Fruit fly (Drosophila melanogaster): ENCODE measurements around the gene CG15386.

CG15386 gene

DNA sequence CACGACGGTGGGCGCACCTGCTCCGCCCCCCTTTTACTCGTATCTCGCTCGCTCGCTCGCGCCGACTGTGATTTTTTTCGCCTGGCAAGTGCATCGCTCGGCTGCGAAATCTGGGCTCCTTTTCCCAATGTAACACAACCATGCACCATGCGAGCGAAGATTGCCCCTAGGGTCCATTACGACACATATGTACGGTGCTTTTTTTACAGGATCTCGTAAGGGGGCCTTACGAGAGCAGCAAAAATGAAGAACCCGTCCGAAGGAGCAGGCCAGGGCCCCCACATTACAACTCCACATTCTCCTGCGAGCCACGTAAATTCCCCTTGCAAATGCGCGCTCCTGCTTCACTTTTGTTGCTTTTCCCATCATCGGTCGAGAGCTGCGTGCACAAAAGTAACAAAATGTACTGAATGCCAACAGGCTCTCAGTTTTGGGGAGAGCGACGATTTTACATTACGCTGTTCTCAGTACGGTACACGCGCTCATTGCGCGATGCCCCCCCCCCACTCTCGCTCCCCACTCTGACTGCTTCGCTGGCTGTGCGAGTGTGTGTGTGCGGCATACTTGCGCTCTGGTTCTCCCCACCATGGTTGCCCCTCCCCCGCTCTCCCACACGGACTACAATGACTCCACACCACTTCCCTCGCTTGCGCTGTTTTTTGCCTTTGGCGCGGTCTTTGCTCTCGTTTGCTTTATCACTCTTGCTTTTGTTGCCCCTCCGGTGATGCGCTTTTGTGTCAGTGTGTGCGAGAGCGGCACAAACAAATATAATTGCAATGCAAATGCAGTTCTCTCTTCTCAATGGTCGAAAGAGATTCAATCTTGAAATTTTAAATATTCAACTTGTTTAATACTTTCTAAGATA lies 14.0 kb downstream of the CG15386 start (continued):
- TF ChIP-seq sc (optimal IDR thresholded peaks at IDR 0.05) (no peak), sc (GFP tag; optimal IDR thresholded peaks at IDR 0.05) (no peak), ranshi (GFP tag; IDR thresholded peaks at IDR 0.05) (peak; percentile 27; the same call in 1 of the 2 replicates), CG10267 (tag; optimal IDR thresholded peaks at IDR 0.05) (no peak), chif (GFP tag; optimal IDR thresholded peaks at IDR 0.05) (no peak), Med (GFP tag) (peak; percentile 21), Opbp (GFP tag; IDR thresholded peaks at IDR 0.05; ENCODE audit: partially characterized antibody) (peak; percentile 64), H2.0 (GFP tag; IDR thresholded peaks at IDR 0.05) (no peak), CG9817 (tag; optimal IDR thresholded peaks at IDR 0.05) (no peak), CG15601 (tag; optimal IDR thresholded peaks at IDR 0.05) (peak; percentile 20), CG9797 (GFP tag; optimal IDR thresholded peaks at IDR 0.05) (no peak), jing (GFP tag; optimal IDR thresholded peaks at IDR 0.05) (no peak), CG12391 (tag; optimal IDR thresholded peaks at IDR 0.05) (no peak), BEAF-32 (GFP tag; optimal IDR thresholded peaks at IDR 0.05) (no peak), CG2889 (GFP tag; IDR thresholded peaks at IDR 0.05) (no peak), CG12104 (GFP tag; optimal IDR thresholded peaks at IDR 0.05) (no peak), CG31388 (GFP tag; optimal IDR thresholded peaks at IDR 0.05) (no peak), CG4820 (GFP tag; optimal IDR thresholded peaks at IDR 0.05) (no peak), ind (GFP tag; optimal IDR thresholded peaks at IDR 0.05) (no peak), CG14710 (tag; optimal IDR thresholded peaks at IDR 0.05) (no peak), kni (GFP tag; optimal IDR thresholded peaks at IDR 0.05) (peak; percentile 84), maf-S (GFP tag; optimal IDR thresholded peaks at IDR 0.05) (no peak), da (GFP tag; optimal IDR thresholded peaks at IDR 0.05) (no peak)

DNA sequence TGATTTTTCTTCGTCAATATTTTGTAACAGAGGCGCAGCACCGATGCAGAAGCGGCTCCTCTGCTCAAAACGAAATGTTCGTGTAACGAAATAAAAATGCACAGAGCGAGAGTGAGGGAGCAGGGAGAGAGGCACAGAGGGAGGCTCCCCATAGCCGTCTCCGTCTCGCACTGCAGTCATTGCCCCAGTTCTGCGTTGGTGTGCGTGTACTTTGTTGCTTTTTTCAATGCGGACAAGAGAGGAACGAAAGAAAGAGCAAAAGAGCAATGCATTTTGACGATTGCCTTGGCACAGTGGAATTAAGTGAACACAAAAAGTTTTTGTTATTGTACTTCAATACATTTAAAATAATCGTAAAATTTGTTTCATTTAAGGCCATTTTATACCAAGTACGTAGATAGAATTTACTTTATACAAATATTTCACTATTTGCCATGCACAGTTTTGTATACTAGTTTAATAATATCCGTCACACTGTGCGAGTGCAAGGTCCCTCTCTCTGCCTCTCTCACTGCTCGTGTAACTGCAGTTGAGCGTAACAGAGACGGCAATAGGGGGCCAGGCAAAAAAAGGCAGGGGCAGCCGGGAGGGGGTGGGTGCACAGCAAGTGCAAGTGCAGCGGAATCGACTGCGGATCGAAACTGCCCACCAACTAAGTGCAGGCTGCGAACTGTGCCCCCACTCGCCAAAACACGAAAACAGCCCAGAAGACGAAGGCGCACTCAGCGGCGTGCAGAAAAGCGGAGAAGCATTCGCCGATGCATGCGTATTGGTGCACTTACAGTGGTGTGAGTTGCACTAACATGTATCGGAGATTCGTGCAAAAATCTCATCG lies 14.8 kb downstream of the CG15386 start:
- peak; percentile 98 for TF ChIP-seq CG10431 (GFP tag; optimal IDR thresholded peaks at IDR 0.05)
- TF ChIP-seq CG17568 (GFP tag; optimal IDR thresholded peaks at IDR 0.05), result peak; percentile 97
- TF ChIP-seq D (optimal IDR thresholded peaks at IDR 0.05), result no peak
- TF ChIP-seq D (GFP tag; optimal IDR thresholded peaks at IDR 0.05), result peak; percentile 100
- peak; percentile 92 for TF ChIP-seq scrt (GFP tag; optimal IDR thresholded peaks at IDR 0.05)
- TF ChIP-seq CG2129 (GFP tag; IDR thresholded peaks at IDR 0.05; ENCODE audit: partially characterized antibody), result 0 out of 2 replicates have a peak, but pooled peaks have one; percentile 33
- peak; percentile 97 for TF ChIP-seq grau (tag; optimal IDR thresholded peaks at IDR 0.05)
- peak; percentile 87 for TF ChIP-seq z (GFP tag; IDR thresholded peaks at IDR 0.05)
- peak; percentile 94 for TF ChIP-seq YL-1 (GFP tag; optimal IDR thresholded peaks at IDR 0.05)
- peak; percentile 90 for TF ChIP-seq cwo (GFP tag; optimal IDR thresholded peaks at IDR 0.05)
- TF ChIP-seq pita (GFP tag; optimal IDR thresholded peaks at IDR 0.05), result no peak
- TF ChIP-seq gem (tag; optimal IDR thresholded peaks at IDR 0.05), result peak; percentile 100
- TF ChIP-seq sisA (GFP tag; IDR thresholded peaks at IDR 0.05), result peak; percentile 99
- peak; percentile 98 for TF ChIP-seq CG11695 (GFP tag; IDR thresholded peaks at IDR 0.05)
- peak; percentile 99 for TF ChIP-seq CG33557 (GFP tag; optimal IDR thresholded peaks at IDR 0.05)
- TF ChIP-seq salm (tag; optimal IDR thresholded peaks at IDR 0.05), result peak; percentile 99
- peak; percentile 98 for TF ChIP-seq ranshi (GFP tag; IDR thresholded peaks at IDR 0.05)
- peak; percentile 90 for TF ChIP-seq hb (GFP tag; IDR thresholded peaks at IDR 0.05; ENCODE audit: partially characterized antibody)
- TF ChIP-seq gcm2 (GFP tag; optimal IDR thresholded peaks at IDR 0.05), result peak; percentile 95
- peak; percentile 99 for TF ChIP-seq Chrac-16 (GFP tag; optimal IDR thresholded peaks at IDR 0.05)
- peak; percentile 92 for TF ChIP-seq toy (GFP tag; IDR thresholded peaks at IDR 0.05)
- TF ChIP-seq Kr (GFP tag; optimal IDR thresholded peaks at IDR 0.05), result peak; percentile 89
- peak; percentile 99 for TF ChIP-seq H2.0 (GFP tag; IDR thresholded peaks at IDR 0.05)
- TF ChIP-seq ttk (GFP tag; IDR thresholded peaks at IDR 0.05), result peak; percentile 99
- TF ChIP-seq CG12071 (GFP tag; optimal IDR thresholded peaks at IDR 0.05), result peak; percentile 97
- TF ChIP-seq ewg (GFP tag; optimal IDR thresholded peaks at IDR 0.05), result peak; percentile 99

Measured in whole organism, embryonic.